Worm (Caenorhabditis elegans) whole organism, L2 larva: ENCODE measurements around the gene T23F11.11.

Experiments used
- C34F6.9 ChIP-seq: fragments of 150-350 bp; optimal IDR thresholded peaks from 2 replicates; lab custom pipeline; 2014; ENCODE audit warnings: missing biosample characterization, missing genetic modification characterization
- F13H6.1 ChIP-seq: sonication (generic microtip); optimal IDR thresholded peaks from 2 replicates; lab custom pipeline; 2016; ENCODE audit warnings: missing genetic modification characterization, missing compliant biosample characterization
- R02D3.7 ChIP-seq: fragments of 150-350 bp; optimal IDR thresholded peaks from 2 replicates; lab custom pipeline; 2014; ENCODE audit warnings: missing biosample characterization, missing genetic modification characterization
- Y55F3AM.14 ChIP-seq: fragments of 200-800 bp; sonication (Bioruptor generic); optimal IDR thresholded peaks from 2 replicates; lab custom pipeline; 2018; ENCODE audit warnings: mild to moderate bottlenecking, missing genetic modification characterization, missing compliant biosample characterization
- ZK546.5 ChIP-seq: sonication (generic microtip); optimal IDR thresholded peaks from 2 replicates; lab custom pipeline; 2017; ENCODE audit warnings: missing biosample characterization, missing genetic modification characterization
- alr-1 ChIP-seq: fragments of 150-350 bp; optimal IDR thresholded peaks from 2 replicates; lab custom pipeline; 2014; ENCODE audit warnings: missing biosample characterization, missing genetic modification characterization
- aly-2 ChIP-seq: fragments of 150-350 bp; optimal IDR thresholded peaks from 2 replicates; lab custom pipeline; 2014; ENCODE audit warnings: missing biosample characterization, missing genetic modification characterization
- ama-1 ChIP-seq: fragments of 150-350 bp; optimal IDR thresholded peaks from 2 replicates; lab custom pipeline; 2018; ENCODE audit warnings: inconsistent platforms
- blmp-1 ChIP-seq: sonication (generic microtip); optimal IDR thresholded peaks from 2 replicates; lab custom pipeline; 2017; ENCODE audit warnings: missing genetic modification characterization, mild to moderate bottlenecking, missing compliant biosample characterization, antibody characterized with exemption, moderate library complexity; ENCODE audit not compliant: insufficient read depth
- ceh-16 ChIP-seq: fragments of 150-350 bp; optimal IDR thresholded peaks from 2 replicates; lab custom pipeline; 2014; ENCODE audit warnings: missing biosample characterization, missing genetic modification characterization
- ceh-82 ChIP-seq: fragments of 150-350 bp; optimal IDR thresholded peaks from 2 replicates; lab custom pipeline; 2014; ENCODE audit warnings: missing biosample characterization, missing genetic modification characterization
- crh-2 ChIP-seq: sonication (generic microtip); optimal IDR thresholded peaks from 2 replicates; lab custom pipeline; 2017; ENCODE audit warnings: missing biosample characterization, missing genetic modification characterization
- dmd-4 ChIP-seq: sonication (generic microtip); optimal IDR thresholded peaks from 2 replicates; lab custom pipeline; 2017; ENCODE audit warnings: missing biosample characterization, missing genetic modification characterization
- egl-27 ChIP-seq: sonication (generic microtip); optimal IDR thresholded peaks from 3 replicates; lab custom pipeline; 2017; ENCODE audit warnings: missing biosample characterization, missing genetic modification reagents, missing genetic modification characterization
- elt-1 ChIP-seq: fragments of 150-350 bp; optimal IDR thresholded peaks from 2 replicates; lab custom pipeline; 2014; ENCODE audit warnings: missing biosample characterization, missing genetic modification characterization
- elt-3 ChIP-seq: sonication (generic microtip); optimal IDR thresholded peaks from 2 replicates; lab custom pipeline; 2017; ENCODE audit warnings: missing biosample characterization, missing genetic modification characterization
- fos-1 ChIP-seq: fragments of 150-350 bp; optimal IDR thresholded peaks from 2 replicates; lab custom pipeline; 2014; ENCODE audit warnings: missing biosample characterization, missing genetic modification characterization
- lin-11 ChIP-seq: fragments of 150-350 bp; sonication (generic microtip); optimal IDR thresholded peaks from 2 replicates; lab custom pipeline; 2014; ENCODE audit warnings: missing biosample characterization, missing genetic modification characterization, inconsistent platforms, mixed read lengths
- lin-13 ChIP-seq: fragments of 150-350 bp; optimal IDR thresholded peaks from 2 replicates; lab custom pipeline; 2014; ENCODE audit warnings: missing biosample characterization, missing genetic modification reagents, missing genetic modification characterization
- lsy-2 ChIP-seq, 2 experiments: fragments of 150-350 bp in 1 of 2; sonication (generic microtip) in 1 of 2; optimal IDR thresholded peaks; 2 replicates each; lab custom pipeline; 2014 to 2017; ENCODE audit warnings: missing biosample characterization in 2 of 2, missing genetic modification characterization in 2 of 2
- mab-5 ChIP-seq: fragments of 150-350 bp; optimal IDR thresholded peaks from 2 replicates; lab custom pipeline; 2014; ENCODE audit warnings: missing biosample characterization, missing genetic modification characterization
- mbf-1 ChIP-seq: sonication (generic microtip); optimal IDR thresholded peaks from 2 replicates; lab custom pipeline; 2017; ENCODE audit warnings: missing biosample characterization, missing genetic modification characterization
- mdl-1 ChIP-seq, 2 experiments: fragments of 150-350 bp in 1 of 2; sonication (generic microtip) in 1 of 2; optimal IDR thresholded peaks; 2 replicates each; lab custom pipeline; 2017; ENCODE audit warnings: missing biosample characterization in 2 of 2, missing genetic modification characterization in 2 of 2
- nhr-10 ChIP-seq: sonication (generic microtip); optimal IDR thresholded peaks from 2 replicates; lab custom pipeline; 2017; ENCODE audit warnings: missing biosample characterization, missing genetic modification characterization
- nhr-11 ChIP-seq: fragments of 150-350 bp; optimal IDR thresholded peaks from 2 replicates; lab custom pipeline; 2014; ENCODE audit warnings: missing biosample characterization, missing genetic modification characterization
- nhr-12 ChIP-seq: fragments of 150-350 bp; optimal IDR thresholded peaks from 2 replicates; lab custom pipeline; 2014; ENCODE audit warnings: missing biosample characterization, missing genetic modification characterization
- nhr-129 ChIP-seq: fragments of 150-350 bp; optimal IDR thresholded peaks from 2 replicates; lab custom pipeline; 2014; ENCODE audit warnings: missing biosample characterization, missing genetic modification characterization
- nhr-21 ChIP-seq: fragments of 150-350 bp; optimal IDR thresholded peaks from 2 replicates; lab custom pipeline; 2014; ENCODE audit warnings: missing biosample characterization, missing genetic modification characterization
- nhr-23 ChIP-seq: fragments of 150-350 bp; optimal IDR thresholded peaks from 2 replicates; lab custom pipeline; 2014; ENCODE audit warnings: missing biosample characterization, missing genetic modification reagents, missing genetic modification characterization
- nhr-237 ChIP-seq: fragments of 150-350 bp; optimal IDR thresholded peaks from 2 replicates; lab custom pipeline; 2014; ENCODE audit warnings: missing biosample characterization, missing genetic modification characterization
- peb-1 ChIP-seq: fragments of 150-350 bp; optimal IDR thresholded peaks from 2 replicates; lab custom pipeline; 2014; ENCODE audit warnings: missing biosample characterization, missing genetic modification characterization
- sem-4 ChIP-seq: fragments of 150-350 bp; optimal IDR thresholded peaks from 2 replicates; lab custom pipeline; 2014; ENCODE audit warnings: missing biosample characterization, missing genetic modification reagents, missing genetic modification characterization
- skn-1 ChIP-seq: sonication (generic microtip); optimal IDR thresholded peaks from 2 replicates; lab custom pipeline; 2017; ENCODE audit warnings: missing biosample characterization, missing genetic modification characterization
- sma-3 ChIP-seq: sonication (generic microtip); optimal IDR thresholded peaks from 2 replicates; lab custom pipeline; 2016; ENCODE audit warnings: missing genetic modification reagents, missing genetic modification characterization, missing compliant biosample characterization
- sma-9 ChIP-seq, 2 experiments: fragments of 150-350 bp in 1 of 2; sonication (generic microtip) in 1 of 2; optimal IDR thresholded peaks; 2 replicates each; lab custom pipeline; 2014 to 2016; ENCODE audit warnings: missing genetic modification characterization in 2 of 2, mild to moderate bottlenecking in 1 of 2, missing biosample characterization in 1 of 2, missing compliant biosample characterization in 1 of 2, missing genetic modification reagents in 1 of 2, moderate library complexity in 1 of 2
- snpc-4 ChIP-seq: fragments of 150-350 bp; optimal IDR thresholded peaks from 2 replicates; lab custom pipeline; 2014; ENCODE audit warnings: missing biosample characterization, missing genetic modification characterization
- unc-55 ChIP-seq: fragments of 150-350 bp; sonication (generic microtip); optimal IDR thresholded peaks from 3 replicates; lab custom pipeline; 2014; ENCODE audit warnings: missing biosample characterization, missing genetic modification reagents, missing genetic modification characterization
- zag-1 ChIP-seq: fragments of 150-350 bp; optimal IDR thresholded peaks from 2 replicates; lab custom pipeline; 2014; ENCODE audit warnings: missing biosample characterization, missing genetic modification characterization
- ztf-1 ChIP-seq: fragments of 200-800 bp; sonication (Bioruptor generic); conservative IDR thresholded peaks from 2 replicates; pipeline ENCODE4 v1.3.6; 2022; ENCODE audit warnings: missing genetic modification characterization, missing compliant biosample characterization
- ztf-11 ChIP-seq: sonication (generic microtip); optimal IDR thresholded peaks from 2 replicates; lab custom pipeline; 2017; ENCODE audit warnings: missing biosample characterization, missing genetic modification characterization
- ztf-4 ChIP-seq: fragments of 150-350 bp; optimal IDR thresholded peaks from 2 replicates; lab custom pipeline; 2014; ENCODE audit warnings: missing biosample characterization, missing genetic modification characterization

Gene T23F11.11

ce11 chrIII:4658384-4658844 lies 13.0 kb downstream of the T23F11.11 start, which contains the start of gene cdka-1:
Gene cdka-1, plus strand, starts transcription at chrIII:4658794.
- TF ChIP-seq sem-4 (tag; lab: Kevin White, UChicago) (peak; percentile 37), crh-2 (tag; lab: Kevin White, UChicago) (peak; percentile 23), ztf-11 (tag; lab: Kevin White, UChicago) (no peak), mbf-1 (no peak), unc-55 (peak; percentile 77), zag-1 (peak; percentile 77), egl-27 (tag; lab: Kevin White, UChicago) (no peak), F13H6.1 (tag; lab: Kevin White, UChicago) (no peak), sma-9 (GFP tag; optimal IDR thresholded peaks at IDR 0.05; lab: Kevin White, UChicago) (peak; percentile 55), sma-9 (tag; optimal IDR thresholded peaks at IDR 0.05; lab: Kevin White, UChicago) (no peak), ZK546.5 (no peak), ceh-16 (tag; lab: Kevin White, UChicago) (no peak), aly-2 (tag; lab: Kevin White, UChicago) (no peak), C34F6.9 (tag; lab: Kevin White, UChicago) (peak; percentile 63), ceh-82 (tag; lab: Kevin White, UChicago) (no peak), lsy-2 (tag; optimal IDR thresholded peaks at IDR 0.05; lab: Kevin White, UChicago) (peak in 1 of 2 experiments; percentile 59), fos-1 (tag; lab: Kevin White, UChicago) (no peak)

- TF ChIP-seq ztf-4 (tag; lab: Kevin White, UChicago) = no peak
Observed at ce11 chrIII:4657386-4657785, 14.0 kb downstream of the T23F11.11 start.

- TF ChIP-seq nhr-237 (tag; lab: Kevin White, UChicago) (no peak), peb-1 (tag; lab: Kevin White, UChicago) (no peak), dmd-4 (tag; lab: Kevin White, UChicago) (no peak), snpc-4 (tag; lab: Kevin White, UChicago) (peak; percentile 28), sem-4 (tag; lab: Kevin White, UChicago) (peak; percentile 42), mab-5 (tag; lab: Kevin White, UChicago) (peak; percentile 40), unc-55 (peak; percentile 91), C34F6.9 (tag; lab: Kevin White, UChicago) (peak; percentile 83), nhr-12 (tag; lab: Kevin White, UChicago) (no peak), blmp-1 (tag; lab: Kevin White, UChicago) (no peak), lsy-2 (tag; optimal IDR thresholded peaks at IDR 0.05; lab: Kevin White, UChicago) (peak; percentile 55 to 70), ztf-4 (tag; lab: Kevin White, UChicago) (no peak), alr-1 (tag; lab: Kevin White, UChicago) (no peak), F13H6.1 (tag; lab: Kevin White, UChicago) (peak; percentile 63), skn-1 (tag; lab: Kevin White, UChicago) (no peak), egl-27 (tag; lab: Kevin White, UChicago) (peak; percentile 45), aly-2 (tag; lab: Kevin White, UChicago) (no peak), lin-13 (GFP tag; lab: Kevin White, UChicago) (peak; percentile 36), sma-9 (GFP tag; optimal IDR thresholded peaks at IDR 0.05; lab: Kevin White, UChicago) (peak; percentile 35), sma-9 (tag; optimal IDR thresholded peaks at IDR 0.05; lab: Kevin White, UChicago) (no peak), Y55F3AM.14 (peak; percentile 69), crh-2 (tag; lab: Kevin White, UChicago) (peak; percentile 72), zag-1 (peak; percentile 88), lin-11 (tag; lab: Kevin White, UChicago) (peak; percentile 70), ama-1 (lab: Kevin White, UChicago) (no peak), mdl-1 (tag; optimal IDR thresholded peaks at IDR 0.05; lab: Kevin White, UChicago) (peak in 1 of 2 experiments; percentile 32), nhr-11 (no peak), sma-3 (no peak), elt-3 (tag; lab: Kevin White, UChicago) (no peak), nhr-129 (tag; lab: Kevin White, UChicago) (peak; percentile 68)
Observed at ce11 chrIII:4656415-4656814, 15.0 kb downstream of the T23F11.11 start.

ce11 chrIII:4655402-4655801 lies 16.0 kb downstream of the T23F11.11 start, which contains the start of gene T23F11.2:
Gene T23F11.2, minus strand, starts transcription at chrIII:4655502.
- TF ChIP-seq peb-1 (tag; lab: Kevin White, UChicago) = no peak
- TF ChIP-seq elt-1 = no peak
- TF ChIP-seq blmp-1 (tag; lab: Kevin White, UChicago) = no peak
- no peak for TF ChIP-seq ZK546.5
- TF ChIP-seq mdl-1 (tag; optimal IDR thresholded peaks at IDR 0.05; lab: Kevin White, UChicago) = no peak
- no peak for TF ChIP-seq ztf-1 (GFP tag; lab: Robert Waterston, UW)
- no peak for TF ChIP-seq ama-1 (lab: Kevin White, UChicago)
- no peak for TF ChIP-seq aly-2 (tag; lab: Kevin White, UChicago)
- TF ChIP-seq sem-4 (tag; lab: Kevin White, UChicago) = no peak
- no peak for TF ChIP-seq nhr-21 (tag; lab: Kevin White, UChicago)
- no peak for TF ChIP-seq lin-13 (GFP tag; lab: Kevin White, UChicago)
- no peak for TF ChIP-seq fos-1 (tag; lab: Kevin White, UChicago)
- no peak for TF ChIP-seq R02D3.7
- TF ChIP-seq nhr-23 (tag; lab: Kevin White, UChicago) = no peak
- TF ChIP-seq nhr-10 (tag; lab: Kevin White, UChicago) = no peak
- no peak for TF ChIP-seq nhr-12 (tag; lab: Kevin White, UChicago)
- TF ChIP-seq elt-3 (tag; lab: Kevin White, UChicago) = no peak
